Fruit fly (Drosophila melanogaster): ENCODE results near the gene TyrR.
A peak's percentile ranks its signal among the peaks of the same experiment; 100 is the strongest.

TyrR gene

DNA sequence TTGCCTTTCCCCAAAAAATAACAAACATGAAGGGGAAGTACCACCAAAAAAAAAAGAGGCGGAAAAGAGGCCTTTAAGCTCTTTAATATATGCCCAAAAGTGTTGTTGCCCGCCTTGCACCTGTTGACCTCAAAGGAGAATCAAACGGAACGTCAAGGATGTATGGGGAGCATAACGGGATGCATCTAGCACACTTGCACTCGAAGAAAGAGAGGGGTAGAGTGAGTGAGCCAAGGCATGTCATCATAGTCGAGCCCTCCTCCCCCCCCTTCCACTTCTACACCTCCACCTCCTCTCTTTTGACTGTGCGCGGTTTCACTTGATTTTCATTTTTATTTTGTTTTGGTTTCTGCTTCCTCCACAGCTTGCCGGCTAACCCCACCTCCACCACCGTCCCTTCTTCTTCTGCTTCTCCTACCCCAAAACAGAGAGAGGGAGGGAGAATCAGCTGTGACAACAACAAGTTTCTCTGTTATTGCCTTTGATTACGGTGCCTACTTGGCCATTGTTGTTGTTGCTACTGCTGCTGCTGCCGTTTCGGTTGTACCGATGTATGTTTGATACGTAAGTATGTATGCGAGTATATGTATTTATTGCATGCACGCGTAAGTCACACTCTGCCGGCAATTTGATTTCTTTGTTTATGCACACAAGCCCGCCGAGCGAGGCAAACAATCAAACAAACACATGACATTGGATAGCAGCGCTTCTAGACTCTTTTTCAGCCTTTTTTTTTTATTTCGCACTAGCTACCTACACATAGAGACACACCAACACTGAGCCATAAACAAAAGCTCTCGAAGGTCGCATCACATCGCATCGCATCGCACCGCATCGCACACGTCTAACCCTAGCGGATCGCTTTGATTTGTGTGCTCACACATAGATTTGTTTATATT lies 50.1 kb downstream of the TyrR start:
- no peak for TF ChIP-seq bab1 (GFP tag; optimal IDR thresholded peaks at IDR 0.05)
- TF ChIP-seq CG1620 (GFP tag; optimal IDR thresholded peaks at IDR 0.05): no peak
- TF ChIP-seq Crg-1 (GFP tag; optimal IDR thresholded peaks at IDR 0.05): no peak
- TF ChIP-seq Mnt (GFP tag; optimal IDR thresholded peaks at IDR 0.05): no peak
- no peak for TF ChIP-seq Hr96 (GFP tag; optimal IDR thresholded peaks at IDR 0.05)
- TF ChIP-seq toe (GFP tag; optimal IDR thresholded peaks at IDR 0.05): no peak
- no peak for TF ChIP-seq CG11617 (GFP tag; optimal IDR thresholded peaks at IDR 0.05)
- TF ChIP-seq CG7045 (GFP tag; optimal IDR thresholded peaks at IDR 0.05): no peak
- TF ChIP-seq ovo (GFP tag; optimal IDR thresholded peaks at IDR 0.05): peak; percentile 29
- no peak for TF ChIP-seq cnc (optimal IDR thresholded peaks at IDR 0.05)
- no peak for TF ChIP-seq CG7101 (tag; optimal IDR thresholded peaks at IDR 0.05)
- peak; percentile 82 for TF ChIP-seq pad (GFP tag; optimal IDR thresholded peaks at IDR 0.05)
- TF ChIP-seq Clk (GFP tag; optimal IDR thresholded peaks at IDR 0.05): no peak
- TF ChIP-seq CG12768 (GFP tag; optimal IDR thresholded peaks at IDR 0.05): peak; percentile 28
- no peak for TF ChIP-seq CG33017 (tag; optimal IDR thresholded peaks at IDR 0.05)
- TF ChIP-seq tj (GFP tag; optimal IDR thresholded peaks at IDR 0.05): peak; percentile 56
- TF ChIP-seq CG14711 (tag; optimal IDR thresholded peaks at IDR 0.05): no peak
- peak; percentile 27 for TF ChIP-seq cic (GFP tag; optimal IDR thresholded peaks at IDR 0.05)
- TF ChIP-seq kay (GFP tag; ENCODE audit: borderline replicate concordance): no peak
- TF ChIP-seq CG5204 (GFP tag; optimal IDR thresholded peaks at IDR 0.05): no peak

DNA sequence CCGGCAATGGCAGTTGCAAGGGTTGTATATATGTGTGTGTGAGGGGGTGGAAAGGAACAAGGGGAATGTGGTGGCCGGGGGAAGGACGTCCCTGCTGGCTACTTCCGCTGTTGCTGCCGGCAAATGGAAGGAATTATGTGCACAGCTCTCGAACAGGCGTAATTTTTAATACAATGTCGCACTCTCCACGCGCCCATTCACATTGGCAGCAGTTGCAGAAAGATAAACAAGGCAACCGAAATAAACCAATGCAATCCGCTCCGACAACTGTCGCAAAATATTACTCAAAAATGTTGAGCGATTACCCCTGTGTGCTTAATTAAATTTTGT lies 51.4 kb downstream of the TyrR start:
- TF ChIP-seq bab1 (GFP tag; optimal IDR thresholded peaks at IDR 0.05) (no peak), ovo (GFP tag; optimal IDR thresholded peaks at IDR 0.05) (no peak), CG1620 (GFP tag; optimal IDR thresholded peaks at IDR 0.05) (no peak), CG12768 (GFP tag; optimal IDR thresholded peaks at IDR 0.05) (no peak), CG11617 (GFP tag; optimal IDR thresholded peaks at IDR 0.05) (no peak), toe (GFP tag; optimal IDR thresholded peaks at IDR 0.05) (no peak), CG7045 (GFP tag; optimal IDR thresholded peaks at IDR 0.05) (no peak), CG5204 (GFP tag; optimal IDR thresholded peaks at IDR 0.05) (no peak), CG14711 (tag; optimal IDR thresholded peaks at IDR 0.05) (no peak), CG33017 (tag; optimal IDR thresholded peaks at IDR 0.05) (no peak), Mnt (GFP tag; optimal IDR thresholded peaks at IDR 0.05) (no peak), cnc (optimal IDR thresholded peaks at IDR 0.05) (no peak), Crg-1 (GFP tag; optimal IDR thresholded peaks at IDR 0.05) (no peak), cic (GFP tag; optimal IDR thresholded peaks at IDR 0.05) (no peak), Clk (GFP tag; optimal IDR thresholded peaks at IDR 0.05) (no peak), kay (GFP tag; ENCODE audit: borderline replicate concordance) (no peak), CG7101 (tag; optimal IDR thresholded peaks at IDR 0.05) (no peak), Hr96 (GFP tag; optimal IDR thresholded peaks at IDR 0.05) (no peak), pad (GFP tag; optimal IDR thresholded peaks at IDR 0.05) (no peak)

dm6 chr3R:17710900-17711645 lies 51.9 kb downstream of the TyrR start:
- no peak for TF ChIP-seq ovo (GFP tag; optimal IDR thresholded peaks at IDR 0.05)
- no peak for TF ChIP-seq cic (GFP tag; optimal IDR thresholded peaks at IDR 0.05)
- TF ChIP-seq cnc (optimal IDR thresholded peaks at IDR 0.05): no peak
- no peak for TF ChIP-seq CG14711 (tag; optimal IDR thresholded peaks at IDR 0.05)
- TF ChIP-seq Clk (GFP tag; optimal IDR thresholded peaks at IDR 0.05): no peak
- TF ChIP-seq CG12768 (GFP tag; optimal IDR thresholded peaks at IDR 0.05): no peak

dm6 chr3R:17710418-17710817 lies 52.6 kb downstream of the TyrR start:
- TF ChIP-seq cnc (optimal IDR thresholded peaks at IDR 0.05) (no peak), CG7101 (tag; optimal IDR thresholded peaks at IDR 0.05) (no peak), CG33017 (tag; optimal IDR thresholded peaks at IDR 0.05) (no peak), CG14711 (tag; optimal IDR thresholded peaks at IDR 0.05) (no peak), bab1 (GFP tag; optimal IDR thresholded peaks at IDR 0.05) (no peak), CG11617 (GFP tag; optimal IDR thresholded peaks at IDR 0.05) (no peak), Crg-1 (GFP tag; optimal IDR thresholded peaks at IDR 0.05) (no peak), tj (GFP tag; optimal IDR thresholded peaks at IDR 0.05) (no peak), Hr96 (GFP tag; optimal IDR thresholded peaks at IDR 0.05) (no peak), CG12768 (GFP tag; optimal IDR thresholded peaks at IDR 0.05) (no peak), cic (GFP tag; optimal IDR thresholded peaks at IDR 0.05) (no peak), CG7045 (GFP tag; optimal IDR thresholded peaks at IDR 0.05) (no peak), Clk (GFP tag; optimal IDR thresholded peaks at IDR 0.05) (no peak), CG5204 (GFP tag; optimal IDR thresholded peaks at IDR 0.05) (no peak), kay (GFP tag; ENCODE audit: borderline replicate concordance) (no peak)

dm6 chr3R:17709623-17710145 lies 53.3 kb downstream of the TyrR start:
- no peak for TF ChIP-seq kay (GFP tag; ENCODE audit: borderline replicate concordance)
- no peak for TF ChIP-seq tj (GFP tag; optimal IDR thresholded peaks at IDR 0.05)
- no peak for TF ChIP-seq Clk (GFP tag; optimal IDR thresholded peaks at IDR 0.05)
- no peak for TF ChIP-seq CG33017 (tag; optimal IDR thresholded peaks at IDR 0.05)
- TF ChIP-seq bab1 (GFP tag; optimal IDR thresholded peaks at IDR 0.05): no peak
- TF ChIP-seq toe (GFP tag; optimal IDR thresholded peaks at IDR 0.05): no peak
- TF ChIP-seq CG12768 (GFP tag; optimal IDR thresholded peaks at IDR 0.05): no peak
- TF ChIP-seq CG5204 (GFP tag; optimal IDR thresholded peaks at IDR 0.05): no peak
- TF ChIP-seq CG1620 (GFP tag; optimal IDR thresholded peaks at IDR 0.05): no peak
- TF ChIP-seq CG7045 (GFP tag; optimal IDR thresholded peaks at IDR 0.05): no peak
- no peak for TF ChIP-seq pad (GFP tag; optimal IDR thresholded peaks at IDR 0.05)
- TF ChIP-seq Mnt (GFP tag; optimal IDR thresholded peaks at IDR 0.05): no peak
- no peak for TF ChIP-seq Crg-1 (GFP tag; optimal IDR thresholded peaks at IDR 0.05)
- TF ChIP-seq ovo (GFP tag; optimal IDR thresholded peaks at IDR 0.05): no peak
- TF ChIP-seq CG14711 (tag; optimal IDR thresholded peaks at IDR 0.05): no peak
- no peak for TF ChIP-seq Hr96 (GFP tag; optimal IDR thresholded peaks at IDR 0.05)
- no peak for TF ChIP-seq CG11617 (GFP tag; optimal IDR thresholded peaks at IDR 0.05)
- no peak for TF ChIP-seq cic (GFP tag; optimal IDR thresholded peaks at IDR 0.05)
- TF ChIP-seq CG7101 (tag; optimal IDR thresholded peaks at IDR 0.05): no peak
- no peak for TF ChIP-seq cnc (optimal IDR thresholded peaks at IDR 0.05)

All from whole organism, adult.